Worm (Caenorhabditis elegans) whole organism, midembryonic: ENCODE measurements around the gene F58G1.3.

ENCODE experiments used
- T22C8.4 ChIP-seq: fragments of 200-800 bp; sonication (Bioruptor generic); IDR thresholded peaks from 2 replicates; pipeline ENCODE4 v1.3.6; 2022; ENCODE audit warnings: missing genetic modification characterization, missing compliant biosample characterization
- cog-1 ChIP-seq: sonication (generic microtip); optimal IDR thresholded peaks from 2 replicates; lab custom pipeline; 2016; ENCODE audit warnings: missing genetic modification characterization, missing compliant biosample characterization
- flt-1 ChIP-seq: fragments of 200-800 bp; sonication (Bioruptor generic); IDR thresholded peaks from 2 replicates; pipeline ENCODE4 v1.3.6; 2022; ENCODE audit warnings: missing genetic modification characterization, missing compliant biosample characterization
- klf-2 ChIP-seq: fragments of 200-800 bp; sonication (Bioruptor generic); conservative IDR thresholded peaks from 2 replicates; pipeline ENCODE4 v1.3.6; 2022; ENCODE audit warnings: missing genetic modification reagents, missing genetic modification characterization, missing compliant biosample characterization
- med-1 ChIP-seq: sonication (generic microtip); optimal IDR thresholded peaks from 2 replicates; lab custom pipeline; 2017; ENCODE audit warnings: missing genetic modification characterization, mild to moderate bottlenecking, missing compliant biosample characterization, antibody characterized with exemption, missing genetic modification reagents; ENCODE audit not compliant: insufficient read depth
- ref-1 ChIP-seq: fragments of 200-800 bp; sonication (Bioruptor generic); conservative IDR thresholded peaks from 2 replicates; pipeline ENCODE4 v1.3.6; 2022; ENCODE audit warnings: missing genetic modification reagents, missing genetic modification characterization, missing compliant biosample characterization
- tab-1 ChIP-seq: fragments of 200-800 bp; sonication (Bioruptor generic); IDR thresholded peaks from 2 replicates; pipeline ENCODE4 v1.3.6; 2022; ENCODE audit warnings: missing genetic modification characterization, missing compliant biosample characterization
- ztf-23 ChIP-seq: fragments of 200-800 bp; sonication (Bioruptor generic); IDR thresholded peaks from 2 replicates; pipeline ENCODE4 v1.3.6; 2022; ENCODE audit warnings: missing genetic modification reagents, missing genetic modification characterization, missing compliant biosample characterization
- ztf-29 ChIP-seq: fragments of 200-800 bp; sonication (Bioruptor generic); IDR thresholded peaks from 2 replicates; pipeline ENCODE4 v1.3.6; 2022; ENCODE audit warnings: missing genetic modification reagents, missing genetic modification characterization, missing compliant biosample characterization

The F58G1.3 gene

DNA sequence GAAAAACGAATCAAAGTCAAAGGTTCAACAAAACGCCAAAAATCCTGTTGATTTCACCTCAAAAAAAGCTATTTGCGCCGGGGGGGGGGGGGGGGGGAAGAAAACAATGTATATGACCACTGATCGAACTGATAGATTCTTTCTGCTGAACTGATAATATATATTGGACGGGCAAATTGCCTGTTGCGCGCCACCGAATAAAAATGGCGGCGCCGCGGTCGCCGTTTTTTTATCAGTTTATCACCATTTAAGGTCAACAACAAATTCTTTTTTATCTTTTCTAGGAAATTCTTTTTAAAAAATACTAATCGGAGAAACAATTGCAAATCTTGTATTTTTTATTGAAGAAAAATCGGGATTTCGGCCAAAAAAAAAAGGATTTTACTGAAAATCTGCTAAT, 48.4 kb downstream of the F58G1.3 start:
- TF ChIP-seq cog-1 (no peak), ztf-23 (no peak), ztf-29 (GFP tag; lab: Robert Waterston, UW) (no peak), med-1 (no peak), tab-1 (GFP tag; lab: Robert Waterston, UW) (no peak), T22C8.4 (GFP tag; lab: Robert Waterston, UW) (no peak)

DNA sequence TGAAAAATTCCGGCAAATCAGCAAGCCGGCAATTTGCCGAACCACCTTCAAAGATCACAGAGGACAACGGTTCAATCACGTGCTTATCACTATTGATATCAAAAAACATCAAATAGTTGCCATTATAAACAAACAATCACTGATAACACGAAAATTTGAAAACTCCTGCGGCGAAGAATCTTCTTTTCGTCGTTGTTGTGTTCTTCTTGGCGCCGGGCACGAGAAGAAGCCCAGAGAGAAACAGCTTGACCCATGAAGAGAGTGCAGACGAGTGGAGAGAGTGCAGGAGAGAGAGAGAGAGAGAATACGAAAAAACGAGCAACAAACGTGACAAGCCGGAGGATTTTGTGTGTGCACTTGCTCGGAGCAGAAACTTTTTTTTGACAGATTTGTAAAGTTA, 49.4 kb downstream of the F58G1.3 start:
- TF ChIP-seq ref-1 (no peak), med-1 (no peak), cog-1 (no peak), ztf-29 (GFP tag; lab: Robert Waterston, UW) (no peak), T22C8.4 (GFP tag; lab: Robert Waterston, UW) (no peak), flt-1 (GFP tag; lab: Robert Waterston, UW) (no peak), ztf-23 (no peak), klf-2 (GFP tag; lab: Robert Waterston, UW) (no peak), tab-1 (GFP tag; lab: Robert Waterston, UW) (no peak)

DNA sequence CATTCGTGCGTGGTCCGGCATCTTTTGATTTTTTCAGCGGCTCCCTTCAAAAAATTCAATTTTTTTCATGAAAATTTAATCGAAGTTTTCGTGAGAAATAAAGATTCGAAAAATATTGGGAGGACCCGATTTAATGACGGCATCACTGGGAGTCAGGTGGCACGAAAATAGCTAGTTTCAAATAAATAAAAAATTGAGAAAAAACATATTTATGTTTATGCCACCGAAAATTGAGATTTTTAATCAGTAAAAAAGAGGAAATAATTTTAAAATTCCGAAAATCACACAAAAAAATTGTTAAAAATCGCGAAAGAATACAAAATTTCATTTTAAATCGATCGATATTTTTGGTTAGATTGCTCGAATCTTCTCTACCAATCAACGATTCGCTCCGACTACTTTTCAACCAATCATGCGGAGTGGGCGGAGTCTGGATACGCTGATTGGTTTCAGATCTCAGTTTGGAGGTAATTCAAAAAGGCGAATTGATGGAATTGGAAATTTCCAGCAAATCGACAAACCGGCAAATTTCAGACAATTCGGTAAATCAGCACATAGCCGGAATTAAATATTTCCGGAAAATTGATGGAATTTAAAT, 50.0 kb downstream of the F58G1.3 start, which contains the start of gene gsy-1:
Gene gsy-1, minus strand, starts transcription at position 51 of the 598 bp plus-strand sequence.
- TF ChIP-seq flt-1 (GFP tag; lab: Robert Waterston, UW): no peak
- no peak for TF ChIP-seq T22C8.4 (GFP tag; lab: Robert Waterston, UW)
- no peak for TF ChIP-seq tab-1 (GFP tag; lab: Robert Waterston, UW)
- no peak for TF ChIP-seq klf-2 (GFP tag; lab: Robert Waterston, UW)
- TF ChIP-seq ref-1: no peak
- no peak for TF ChIP-seq cog-1
- TF ChIP-seq med-1: no peak
- TF ChIP-seq ztf-29 (GFP tag; lab: Robert Waterston, UW): no peak
- no peak for TF ChIP-seq ztf-23
